Worm (Caenorhabditis elegans): ENCODE measurements around the gene Y105C5A.1268.

Y105C5A.1268 gene

DNA sequence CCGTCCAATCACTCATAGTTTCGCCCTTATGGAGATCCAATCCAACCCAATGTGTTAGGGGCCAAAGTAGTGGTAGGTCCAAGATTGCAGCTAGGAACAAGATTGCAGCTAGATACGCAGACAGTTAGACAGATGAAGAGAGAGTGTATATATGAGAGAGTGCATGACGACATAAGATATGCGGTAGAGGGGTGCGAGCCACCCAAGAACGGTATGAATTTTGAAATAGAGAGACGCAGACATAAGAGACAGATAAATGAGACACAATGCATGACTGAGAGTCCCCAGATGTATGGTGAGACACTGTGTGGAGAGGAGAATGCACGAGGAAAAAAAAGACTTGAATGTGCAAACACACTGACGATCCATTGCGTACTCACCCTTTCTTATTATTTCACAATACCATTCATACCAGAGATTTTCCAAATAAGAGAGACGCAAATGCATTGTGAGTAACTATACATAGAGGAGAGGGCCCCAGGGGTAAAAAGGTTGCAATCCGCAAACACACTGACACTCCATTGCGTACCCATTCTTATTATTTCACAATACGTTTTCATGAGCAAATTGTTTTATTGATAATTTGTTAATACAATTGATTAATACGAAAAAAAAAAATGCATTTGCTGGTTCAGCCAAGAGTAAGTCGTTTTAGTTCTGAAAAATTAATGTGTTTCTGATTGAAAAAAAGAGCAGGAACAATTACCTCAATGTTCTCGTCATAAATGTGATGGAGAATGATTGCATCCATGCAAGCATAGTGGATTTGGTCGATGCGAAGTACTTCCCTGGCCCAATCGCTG, at the start of gene Y105C5A.1268, which contains the start of gene Y105C5A.1272:
Gene Y105C5A.1268, minus strand, starts transcription at position 51 of the 803 bp plus-strand sequence.
Gene Y105C5A.1272, plus strand, starts transcription at position 575 of the 803 bp plus-strand sequence.
- peak; percentile 96 for TF ChIP-seq snu-23 (GFP tag; optimal IDR thresholded peaks at IDR 0.05)
- peak; percentile 96 for TF ChIP-seq nhr-85 (tag)
- TF ChIP-seq nhr-77 (tag; optimal IDR thresholded peaks at IDR 0.05): peak; percentile 87
- peak; percentile 66 for TF ChIP-seq fkh-4 (tag; optimal IDR thresholded peaks at IDR 0.05; ENCODE audit: borderline replicate concordance)
- peak; percentile 97 for TF ChIP-seq nhr-47 (tag; optimal IDR thresholded peaks at IDR 0.05)
- TF ChIP-seq lin-35 (GFP tag; optimal IDR thresholded peaks at IDR 0.05): peak; percentile 79 to 84
- peak; percentile 53 for TF ChIP-seq C04F5.9 (tag; optimal IDR thresholded peaks at IDR 0.05)
- peak; percentile 91 for TF ChIP-seq elt-2 (tag; optimal IDR thresholded peaks at IDR 0.05)
- TF ChIP-seq ceh-82 (tag; optimal IDR thresholded peaks at IDR 0.05): peak; percentile 72 to 79 (median 74)
- TF ChIP-seq dsc-1 (tag; optimal IDR thresholded peaks at IDR 0.05): peak; percentile 90
- peak; percentile 91 for TF ChIP-seq ceh-88 (GFP tag; IDR thresholded peaks at IDR 0.05)
- TF ChIP-seq pax-3 (tag; optimal IDR thresholded peaks at IDR 0.05): peak; percentile 90
- peak; percentile 98 for TF ChIP-seq unc-86 (tag; optimal IDR thresholded peaks at IDR 0.05)
- peak; percentile 70 for TF ChIP-seq sox-4 (tag; optimal IDR thresholded peaks at IDR 0.05)
- peak; percentile 81 for TF ChIP-seq lir-3 (tag; optimal IDR thresholded peaks at IDR 0.05; ENCODE audit: poor library complexity)
- peak; percentile 90 to 91 for TF ChIP-seq lsy-2 (tag; optimal IDR thresholded peaks at IDR 0.05)
- peak; percentile 55 for TF ChIP-seq skn-1 (tag; optimal IDR thresholded peaks at IDR 0.05)
- TF ChIP-seq lin-14 (GFP tag; optimal IDR thresholded peaks at IDR 0.05): peak; percentile 95
- TF ChIP-seq fkh-8 (tag; optimal IDR thresholded peaks at IDR 0.05): peak; percentile 89
- peak; percentile 91 for TF ChIP-seq grh-1 (GFP tag; IDR thresholded peaks at IDR 0.05)
- peak; percentile 46 for TF ChIP-seq efl-3 (GFP tag; optimal IDR thresholded peaks at IDR 0.05)
- peak; percentile 88 for TF ChIP-seq unc-98 (GFP tag; IDR thresholded peaks at IDR 0.05)
- peak; percentile 60 to 73 (median 63) for TF ChIP-seq dpl-1 (GFP tag; optimal IDR thresholded peaks at IDR 0.05)
- peak; percentile 2 for TF ChIP-seq pqm-1 (tag; optimal IDR thresholded peaks at IDR 0.05)
- peak; percentile 75 for TF ChIP-seq unc-130 (tag; optimal IDR thresholded peaks at IDR 0.05)
- TF ChIP-seq xbp-1 (tag; optimal IDR thresholded peaks at IDR 0.05): peak; percentile 91
- peak; percentile 87 to 94 for TF ChIP-seq efl-1 (optimal IDR thresholded peaks at IDR 0.05)
- TF ChIP-seq efl-1 (GFP tag; optimal IDR thresholded peaks at IDR 0.05 in 1 of 2): peak; percentile 63 to 96
- TF ChIP-seq ztf-11 (tag; optimal IDR thresholded peaks at IDR 0.05): peak in 1 of 2 experiments; percentile 76
- peak; percentile 98 for TF ChIP-seq nhr-71 (tag; optimal IDR thresholded peaks at IDR 0.05)
- peak; percentile 92 for TF ChIP-seq rnt-1 (tag; optimal IDR thresholded peaks at IDR 0.05)
- peak; percentile 96 for TF ChIP-seq tbx-2 (tag; optimal IDR thresholded peaks at IDR 0.05)
- TF ChIP-seq jun-1 (tag; optimal IDR thresholded peaks at IDR 0.05): peak; percentile 89
- TF ChIP-seq lin-39 (tag; optimal IDR thresholded peaks at IDR 0.05): peak; percentile 87
- TF ChIP-seq vab-15 (tag; optimal IDR thresholded peaks at IDR 0.05): peak; percentile 20
- TF ChIP-seq zip-4 (GFP tag; optimal IDR thresholded peaks at IDR 0.05): peak; percentile 99
- TF ChIP-seq C16A3.4 (tag; optimal IDR thresholded peaks at IDR 0.05): peak; percentile 82
- peak; percentile 85 for TF ChIP-seq nhr-11 (tag; optimal IDR thresholded peaks at IDR 0.05)
- peak; percentile 95 for TF ChIP-seq nhr-19 (GFP tag; conservative IDR thresholded peaks at IDR 0.05)
- peak; percentile 73 for TF ChIP-seq fkh-10 (GFP tag; optimal IDR thresholded peaks at IDR 0.05)
- TF ChIP-seq aly-2 (tag; optimal IDR thresholded peaks at IDR 0.05): peak; percentile 51
- peak; percentile 93 for TF ChIP-seq mab-9 (GFP tag; IDR thresholded peaks at IDR 0.05)
- TF ChIP-seq irx-1 (tag; optimal IDR thresholded peaks at IDR 0.05): peak; percentile 85
- TF ChIP-seq ztf-4 (tag; optimal IDR thresholded peaks at IDR 0.05): peak; percentile 93
- peak; percentile 93 for TF ChIP-seq nhr-20 (tag; optimal IDR thresholded peaks at IDR 0.05)
- peak; percentile 87 for TF ChIP-seq mep-1 (tag; optimal IDR thresholded peaks at IDR 0.05)
- TF ChIP-seq nhr-237 (tag; optimal IDR thresholded peaks at IDR 0.05): peak; percentile 87
- peak; percentile 84 for TF ChIP-seq egl-13 (tag; optimal IDR thresholded peaks at IDR 0.05)
- peak in 1 of 2 experiments; percentile 87 for TF ChIP-seq mdl-1 (tag; optimal IDR thresholded peaks at IDR 0.05)
- peak; percentile 82 for TF ChIP-seq snpc-4 (tag; optimal IDR thresholded peaks at IDR 0.05)
- peak; percentile 97 for TF ChIP-seq nhr-90 (tag; optimal IDR thresholded peaks at IDR 0.05; ENCODE audit: poor library complexity)
